Fruit fly (Drosophila melanogaster): ENCODE measurements around the gene Spn77Bc.

The Spn77Bc gene

DNA sequence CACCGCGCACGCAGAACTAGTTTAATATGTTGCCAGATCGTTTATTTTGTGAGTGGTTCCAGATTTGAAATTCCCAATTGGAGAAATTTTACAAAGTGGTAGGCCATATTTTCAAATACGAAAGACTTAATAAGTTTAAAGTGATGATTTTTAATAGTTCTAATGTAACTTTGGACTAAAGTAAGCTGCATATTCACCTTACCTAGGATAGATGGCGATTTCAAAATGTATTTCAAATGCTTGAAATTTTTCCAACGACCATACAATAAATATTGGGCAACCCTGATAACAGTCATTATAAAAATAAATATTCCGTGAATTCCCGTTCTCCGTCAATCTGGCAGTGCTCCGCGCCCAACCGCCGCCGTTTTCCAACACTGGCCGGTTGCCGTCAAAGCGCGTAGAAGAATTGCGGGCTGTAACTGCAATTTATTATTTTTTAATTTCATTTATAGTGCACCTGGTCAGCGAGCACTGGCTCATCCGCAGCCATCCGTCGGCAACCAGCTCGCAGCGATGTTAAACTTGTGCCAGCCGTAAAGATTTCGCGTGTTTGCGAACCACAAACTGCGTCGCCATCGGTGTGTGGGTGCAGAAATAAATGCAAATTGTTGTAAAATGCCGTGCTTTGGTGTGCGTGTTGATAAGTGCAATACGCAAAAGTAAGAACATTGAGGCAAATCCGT lies 33.6 kb downstream of the Spn77Bc start, which contains the start of the genes Ide and RhoBTB (continued):
- TF ChIP-seq HmgD (GFP tag; optimal IDR thresholded peaks at IDR 0.05): peak; percentile 72
- peak; percentile 22 for TF ChIP-seq CG9797 (GFP tag; optimal IDR thresholded peaks at IDR 0.05)
- TF ChIP-seq CG10654 (GFP tag; optimal IDR thresholded peaks at IDR 0.05): peak; percentile 81
- TF ChIP-seq Eip74EF (GFP tag; optimal IDR thresholded peaks at IDR 0.05): no peak
- TF ChIP-seq gem (tag; optimal IDR thresholded peaks at IDR 0.05): no peak
- TF ChIP-seq p53 (GFP tag; optimal IDR thresholded peaks at IDR 0.05): peak; percentile 68
- peak; percentile 55 for TF ChIP-seq CG4854 (GFP tag; optimal IDR thresholded peaks at IDR 0.05)
- peak; percentile 56 for TF ChIP-seq CG30431 (GFP tag; optimal IDR thresholded peaks at IDR 0.05)
- no peak for TF ChIP-seq CG11504 (tag; optimal IDR thresholded peaks at IDR 0.05)
- TF ChIP-seq chm (GFP tag; IDR thresholded peaks at IDR 0.05): peak; percentile 24; the same call in 1 of the 2 replicates
- peak; percentile 70; the same call in 1 of the 3 replicates for TF ChIP-seq CG11093 (GFP tag; IDR thresholded peaks at IDR 0.05)
- peak; percentile 81 for TF ChIP-seq twi (tag; optimal IDR thresholded peaks at IDR 0.05)
- TF ChIP-seq pros (GFP tag; optimal IDR thresholded peaks at IDR 0.05): no peak
- TF ChIP-seq CG4404 (GFP tag; IDR thresholded peaks at IDR 0.05): peak; percentile 75
- TF ChIP-seq TFAM (GFP tag; optimal IDR thresholded peaks at IDR 0.05): no peak
- TF ChIP-seq Gug (GFP tag; IDR thresholded peaks at IDR 0.05): peak; percentile 81; the same call in 2 of the 4 replicates
- peak; percentile 62 for TF ChIP-seq CG10147 (GFP tag; optimal IDR thresholded peaks at IDR 0.05)
- peak; percentile 10 for TF ChIP-seq MESR4 (GFP tag; optimal IDR thresholded peaks at IDR 0.05)
- TF ChIP-seq CG8359 (GFP tag; optimal IDR thresholded peaks at IDR 0.05; ENCODE audit: borderline replicate concordance): peak; percentile 31
- peak; percentile 78 for TF ChIP-seq fd3F (GFP tag; optimal IDR thresholded peaks at IDR 0.05)
- TF ChIP-seq jumu (GFP tag; optimal IDR thresholded peaks at IDR 0.05): peak; percentile 91
- peak; percentile 81 for TF ChIP-seq Fer2 (tag; optimal IDR thresholded peaks at IDR 0.05)
- TF ChIP-seq CG5953 (GFP tag; IDR thresholded peaks at IDR 0.05): no peak
- no peak for TF ChIP-seq CG11398 (GFP tag; optimal IDR thresholded peaks at IDR 0.05)
- TF ChIP-seq CG9609 (GFP tag; optimal IDR thresholded peaks at IDR 0.05): peak; percentile 80
- TF ChIP-seq nerfin-2 (GFP tag; IDR thresholded peaks at IDR 0.05; ENCODE audit: partially characterized antibody): no peak
- peak; percentile 80 for TF ChIP-seq sd (tag; optimal IDR thresholded peaks at IDR 0.05)
- TF ChIP-seq ro (GFP tag; IDR thresholded peaks at IDR 0.05): no peak
- TF ChIP-seq ci (GFP tag; IDR thresholded peaks at IDR 0.05): peak; percentile 27; the same call in 1 of the 3 replicates
- TF ChIP-seq Hsf (GFP tag; optimal IDR thresholded peaks at IDR 0.05): peak; percentile 84
- peak; percentile 59 for TF ChIP-seq CG34376 (GFP tag; optimal IDR thresholded peaks at IDR 0.05)
- TF ChIP-seq Dp (GFP tag; optimal IDR thresholded peaks at IDR 0.05): peak; percentile 73
- peak; percentile 92 for TF ChIP-seq CG17361 (GFP tag; IDR thresholded peaks at IDR 0.05)
- peak; percentile 25 for TF ChIP-seq CG3407 (GFP tag; optimal IDR thresholded peaks at IDR 0.05)
- TF ChIP-seq CG7987 (GFP tag; optimal IDR thresholded peaks at IDR 0.05): peak; percentile 21
- peak; percentile 59 for TF ChIP-seq slp2 (GFP tag; optimal IDR thresholded peaks at IDR 0.05)
- TF ChIP-seq CG18011 (GFP tag; optimal IDR thresholded peaks at IDR 0.05): peak; percentile 63
- peak; percentile 67 for TF ChIP-seq da (GFP tag; optimal IDR thresholded peaks at IDR 0.05)
- TF ChIP-seq CG4730 (GFP tag; IDR thresholded peaks at IDR 0.05): 0 out of 2 replicates have a peak, but pooled peaks have one; percentile 2
- TF ChIP-seq pfk (GFP tag; optimal IDR thresholded peaks at IDR 0.05): no peak
- peak; percentile 48 for TF ChIP-seq Nf-YB (GFP tag; optimal IDR thresholded peaks at IDR 0.05)
- peak; percentile 91 for TF ChIP-seq pum (GFP tag; optimal IDR thresholded peaks at IDR 0.05)
- no peak for TF ChIP-seq Hand (GFP tag; optimal IDR thresholded peaks at IDR 0.05)
- TF ChIP-seq abd-A (tag; optimal IDR thresholded peaks at IDR 0.05): no peak
- no peak for TF ChIP-seq ash1 (GFP tag; optimal IDR thresholded peaks at IDR 0.05)
- TF ChIP-seq CG8281 (tag; optimal IDR thresholded peaks at IDR 0.05): peak; percentile 60
- peak; percentile 64 for TF ChIP-seq CG15479 (GFP tag; optimal IDR thresholded peaks at IDR 0.05)
- peak; percentile 53 for TF ChIP-seq ATbp (GFP tag; optimal IDR thresholded peaks at IDR 0.05)
